Fruit fly (Drosophila melanogaster): ENCODE results near the gene CG7990.

CG7990 gene

dm6 chrX:19240230-19240839 lies 38.6 kb upstream of the CG7990 start:
- no peak for TF ChIP-seq fru (GFP tag; optimal IDR thresholded peaks at IDR 0.05)
- TF ChIP-seq foxo (GFP tag; optimal IDR thresholded peaks at IDR 0.05): no peak
- no peak for TF ChIP-seq Sp1 (GFP tag; optimal IDR thresholded peaks at IDR 0.05)
- no peak for TF ChIP-seq Vsx2 (GFP tag; optimal IDR thresholded peaks at IDR 0.05; ENCODE audit: partially characterized antibody)
- TF ChIP-seq Hnf4 (GFP tag; optimal IDR thresholded peaks at IDR 0.05): no peak
- TF ChIP-seq CG32264 (GFP tag; optimal IDR thresholded peaks at IDR 0.05): no peak
- no peak for TF ChIP-seq HLH106 (tag; optimal IDR thresholded peaks at IDR 0.05)
- no peak for TF ChIP-seq Myc (optimal IDR thresholded peaks at IDR 0.05)
- no peak for TF ChIP-seq rgr (GFP tag; optimal IDR thresholded peaks at IDR 0.05)
- TF ChIP-seq Dif (GFP tag; optimal IDR thresholded peaks at IDR 0.05; ENCODE audit: partially characterized antibody): no peak
- no peak for TF ChIP-seq Hr83 (GFP tag; optimal IDR thresholded peaks at IDR 0.05; ENCODE audit: poor library complexity, severe bottlenecking)
- TF ChIP-seq CG9705 (GFP tag; optimal IDR thresholded peaks at IDR 0.05): no peak
- no peak for TF ChIP-seq brk (GFP tag; optimal IDR thresholded peaks at IDR 0.05)
- no peak for TF ChIP-seq h (GFP tag; optimal IDR thresholded peaks at IDR 0.05)
- TF ChIP-seq GATAd (GFP tag; optimal IDR thresholded peaks at IDR 0.05): no peak

dm6 chrX:19239365-19239764 lies 37.6 kb upstream of the CG7990 start:
- TF ChIP-seq jim (GFP tag; optimal IDR thresholded peaks at IDR 0.05): no peak
- TF ChIP-seq Sp1 (GFP tag; optimal IDR thresholded peaks at IDR 0.05): no peak
- no peak for TF ChIP-seq Dif (GFP tag; optimal IDR thresholded peaks at IDR 0.05; ENCODE audit: partially characterized antibody)
- no peak for TF ChIP-seq fru (GFP tag; optimal IDR thresholded peaks at IDR 0.05)
- no peak for TF ChIP-seq woc (GFP tag; optimal IDR thresholded peaks at IDR 0.05)
- TF ChIP-seq ey (GFP tag; optimal IDR thresholded peaks at IDR 0.05): no peak
- no peak for TF ChIP-seq Jra (GFP tag; optimal IDR thresholded peaks at IDR 0.05)
- TF ChIP-seq Hnf4 (GFP tag; optimal IDR thresholded peaks at IDR 0.05): no peak
- no peak for TF ChIP-seq psq (GFP tag; optimal IDR thresholded peaks at IDR 0.05)
- no peak for TF ChIP-seq br (GFP tag; optimal IDR thresholded peaks at IDR 0.05)
- no peak for TF ChIP-seq Vsx2 (GFP tag; optimal IDR thresholded peaks at IDR 0.05; ENCODE audit: partially characterized antibody)
- no peak for TF ChIP-seq CG32264 (GFP tag; optimal IDR thresholded peaks at IDR 0.05)
- TF ChIP-seq rgr (GFP tag; optimal IDR thresholded peaks at IDR 0.05): no peak
- no peak for TF ChIP-seq Abd-B (GFP tag; optimal IDR thresholded peaks at IDR 0.05)
- TF ChIP-seq Rel (GFP tag; optimal IDR thresholded peaks at IDR 0.05): no peak
- no peak for TF ChIP-seq Rel (tag; optimal IDR thresholded peaks at IDR 0.05)
- TF ChIP-seq HLH106 (tag; optimal IDR thresholded peaks at IDR 0.05): no peak
- TF ChIP-seq GATAd (GFP tag; optimal IDR thresholded peaks at IDR 0.05): no peak
- no peak for TF ChIP-seq sv (GFP tag; optimal IDR thresholded peaks at IDR 0.05)
- no peak for TF ChIP-seq CG9705 (GFP tag; optimal IDR thresholded peaks at IDR 0.05)

dm6 chrX:19238613-19239012 lies 36.8 kb upstream of the CG7990 start:
- no peak for TF ChIP-seq Vsx2 (GFP tag; optimal IDR thresholded peaks at IDR 0.05; ENCODE audit: partially characterized antibody)
- no peak for TF ChIP-seq CrebA (GFP tag; optimal IDR thresholded peaks at IDR 0.05; ENCODE audit: borderline replicate concordance)
- TF ChIP-seq CG32264 (GFP tag; optimal IDR thresholded peaks at IDR 0.05): no peak

- TF ChIP-seq h (GFP tag; optimal IDR thresholded peaks at IDR 0.05) (peak; percentile 54), CG9705 (GFP tag; optimal IDR thresholded peaks at IDR 0.05) (no peak), lola (GFP tag; optimal IDR thresholded peaks at IDR 0.05) (no peak), HLH106 (tag; optimal IDR thresholded peaks at IDR 0.05) (peak; percentile 61), foxo (GFP tag; optimal IDR thresholded peaks at IDR 0.05) (peak in 1 of 2 experiments; percentile 55), fru (GFP tag; optimal IDR thresholded peaks at IDR 0.05) (peak; percentile 66), Vsx2 (GFP tag; optimal IDR thresholded peaks at IDR 0.05; ENCODE audit: partially characterized antibody) (peak; percentile 42), Mio (GFP tag; optimal IDR thresholded peaks at IDR 0.05) (no peak), ey (GFP tag; optimal IDR thresholded peaks at IDR 0.05) (peak; percentile 27), woc (GFP tag; optimal IDR thresholded peaks at IDR 0.05) (peak; percentile 42), Abd-B (GFP tag; optimal IDR thresholded peaks at IDR 0.05) (no peak), Sp1 (GFP tag; optimal IDR thresholded peaks at IDR 0.05) (no peak), OdsH (GFP tag; optimal IDR thresholded peaks at IDR 0.05) (peak; percentile 21), dl (GFP tag; optimal IDR thresholded peaks at IDR 0.05; ENCODE audit: insufficient read depth in 1 of 2, partially characterized antibody in 2 of 2) (no peak), rgr (GFP tag; optimal IDR thresholded peaks at IDR 0.05) (peak; percentile 33), Myc (optimal IDR thresholded peaks at IDR 0.05) (no peak), usp (GFP tag; optimal IDR thresholded peaks at IDR 0.05) (no peak), psq (GFP tag; optimal IDR thresholded peaks at IDR 0.05) (peak; percentile 25), CG32264 (GFP tag; optimal IDR thresholded peaks at IDR 0.05) (no peak), pan (optimal IDR thresholded peaks at IDR 0.05) (no peak), N (GFP tag; optimal IDR thresholded peaks at IDR 0.05) (no peak), sage (GFP tag; optimal IDR thresholded peaks at IDR 0.05) (no peak), dmrt93B (GFP tag; optimal IDR thresholded peaks at IDR 0.05) (peak; percentile 40), br (GFP tag; optimal IDR thresholded peaks at IDR 0.05) (peak; percentile 38)
Measured at dm6 chrX:19229855-19230433, 28.2 kb upstream of the CG7990 start.
